Worm (Caenorhabditis elegans) whole organism, L2 larva: ENCODE results near the gene cal-1.

Source experiments
- C34F6.9 ChIP-seq: fragments of 150-350 bp; optimal IDR thresholded peaks from 2 replicates; lab custom pipeline; 2014; ENCODE audit warnings: missing biosample characterization, missing genetic modification characterization
- F13H6.1 ChIP-seq: sonication (generic microtip); optimal IDR thresholded peaks from 2 replicates; lab custom pipeline; 2016; ENCODE audit warnings: missing genetic modification characterization, missing compliant biosample characterization
- R02D3.7 ChIP-seq: fragments of 150-350 bp; optimal IDR thresholded peaks from 2 replicates; lab custom pipeline; 2014; ENCODE audit warnings: missing biosample characterization, missing genetic modification characterization
- Y55F3AM.14 ChIP-seq: fragments of 200-800 bp; sonication (Bioruptor generic); optimal IDR thresholded peaks from 2 replicates; lab custom pipeline; 2018; ENCODE audit warnings: mild to moderate bottlenecking, missing genetic modification characterization, missing compliant biosample characterization
- ZK546.5 ChIP-seq: sonication (generic microtip); optimal IDR thresholded peaks from 2 replicates; lab custom pipeline; 2017; ENCODE audit warnings: missing biosample characterization, missing genetic modification characterization
- alr-1 ChIP-seq: fragments of 150-350 bp; optimal IDR thresholded peaks from 2 replicates; lab custom pipeline; 2014; ENCODE audit warnings: missing biosample characterization, missing genetic modification characterization
- aly-2 ChIP-seq: fragments of 150-350 bp; optimal IDR thresholded peaks from 2 replicates; lab custom pipeline; 2014; ENCODE audit warnings: missing biosample characterization, missing genetic modification characterization
- ama-1 ChIP-seq: fragments of 150-350 bp; optimal IDR thresholded peaks from 2 replicates; lab custom pipeline; 2018; ENCODE audit warnings: inconsistent platforms
- blmp-1 ChIP-seq: sonication (generic microtip); optimal IDR thresholded peaks from 2 replicates; lab custom pipeline; 2017; ENCODE audit warnings: missing genetic modification characterization, mild to moderate bottlenecking, missing compliant biosample characterization, antibody characterized with exemption, moderate library complexity; ENCODE audit not compliant: insufficient read depth
- ceh-16 ChIP-seq: fragments of 150-350 bp; optimal IDR thresholded peaks from 2 replicates; lab custom pipeline; 2014; ENCODE audit warnings: missing biosample characterization, missing genetic modification characterization
- ceh-82 ChIP-seq: fragments of 150-350 bp; optimal IDR thresholded peaks from 2 replicates; lab custom pipeline; 2014; ENCODE audit warnings: missing biosample characterization, missing genetic modification characterization
- crh-2 ChIP-seq: sonication (generic microtip); optimal IDR thresholded peaks from 2 replicates; lab custom pipeline; 2017; ENCODE audit warnings: missing biosample characterization, missing genetic modification characterization
- dmd-4 ChIP-seq: sonication (generic microtip); optimal IDR thresholded peaks from 2 replicates; lab custom pipeline; 2017; ENCODE audit warnings: missing biosample characterization, missing genetic modification characterization
- egl-27 ChIP-seq: sonication (generic microtip); optimal IDR thresholded peaks from 3 replicates; lab custom pipeline; 2017; ENCODE audit warnings: missing biosample characterization, missing genetic modification reagents, missing genetic modification characterization
- elt-1 ChIP-seq: fragments of 150-350 bp; optimal IDR thresholded peaks from 2 replicates; lab custom pipeline; 2014; ENCODE audit warnings: missing biosample characterization, missing genetic modification characterization
- elt-3 ChIP-seq: sonication (generic microtip); optimal IDR thresholded peaks from 2 replicates; lab custom pipeline; 2017; ENCODE audit warnings: missing biosample characterization, missing genetic modification characterization
- fos-1 ChIP-seq: fragments of 150-350 bp; optimal IDR thresholded peaks from 2 replicates; lab custom pipeline; 2014; ENCODE audit warnings: missing biosample characterization, missing genetic modification characterization
- gmeb-1 ChIP-seq: fragments of 150-350 bp; optimal IDR thresholded peaks from 2 replicates; lab custom pipeline; 2014; ENCODE audit warnings: missing biosample characterization, missing genetic modification characterization
- lin-11 ChIP-seq: fragments of 150-350 bp; sonication (generic microtip); optimal IDR thresholded peaks from 2 replicates; lab custom pipeline; 2014; ENCODE audit warnings: missing biosample characterization, missing genetic modification characterization, inconsistent platforms, mixed read lengths
- lin-13 ChIP-seq: fragments of 150-350 bp; optimal IDR thresholded peaks from 2 replicates; lab custom pipeline; 2014; ENCODE audit warnings: missing biosample characterization, missing genetic modification reagents, missing genetic modification characterization
- lin-39 ChIP-seq: fragments of 150-350 bp; optimal IDR thresholded peaks from 2 replicates; lab custom pipeline; 2014; ENCODE audit warnings: missing biosample characterization, missing genetic modification reagents, missing genetic modification characterization
- lsy-2 ChIP-seq, 2 experiments: fragments of 150-350 bp in 1 of 2; sonication (generic microtip) in 1 of 2; optimal IDR thresholded peaks; 2 replicates each; lab custom pipeline; 2014 to 2017; ENCODE audit warnings: missing biosample characterization in 2 of 2, missing genetic modification characterization in 2 of 2
- mab-5 ChIP-seq: fragments of 150-350 bp; optimal IDR thresholded peaks from 2 replicates; lab custom pipeline; 2014; ENCODE audit warnings: missing biosample characterization, missing genetic modification characterization
- mbf-1 ChIP-seq: sonication (generic microtip); optimal IDR thresholded peaks from 2 replicates; lab custom pipeline; 2017; ENCODE audit warnings: missing biosample characterization, missing genetic modification characterization
- mdl-1 ChIP-seq, 2 experiments: fragments of 150-350 bp in 1 of 2; sonication (generic microtip) in 1 of 2; optimal IDR thresholded peaks; 2 replicates each; lab custom pipeline; 2017; ENCODE audit warnings: missing biosample characterization in 2 of 2, missing genetic modification characterization in 2 of 2
- nhr-10 ChIP-seq: sonication (generic microtip); optimal IDR thresholded peaks from 2 replicates; lab custom pipeline; 2017; ENCODE audit warnings: missing biosample characterization, missing genetic modification characterization
- nhr-11 ChIP-seq: fragments of 150-350 bp; optimal IDR thresholded peaks from 2 replicates; lab custom pipeline; 2014; ENCODE audit warnings: missing biosample characterization, missing genetic modification characterization
- nhr-12 ChIP-seq: fragments of 150-350 bp; optimal IDR thresholded peaks from 2 replicates; lab custom pipeline; 2014; ENCODE audit warnings: missing biosample characterization, missing genetic modification characterization
- nhr-129 ChIP-seq: fragments of 150-350 bp; optimal IDR thresholded peaks from 2 replicates; lab custom pipeline; 2014; ENCODE audit warnings: missing biosample characterization, missing genetic modification characterization
- nhr-21 ChIP-seq: fragments of 150-350 bp; optimal IDR thresholded peaks from 2 replicates; lab custom pipeline; 2014; ENCODE audit warnings: missing biosample characterization, missing genetic modification characterization
- nhr-23 ChIP-seq: fragments of 150-350 bp; optimal IDR thresholded peaks from 2 replicates; lab custom pipeline; 2014; ENCODE audit warnings: missing biosample characterization, missing genetic modification reagents, missing genetic modification characterization
- nhr-237 ChIP-seq: fragments of 150-350 bp; optimal IDR thresholded peaks from 2 replicates; lab custom pipeline; 2014; ENCODE audit warnings: missing biosample characterization, missing genetic modification characterization
- nhr-25 ChIP-seq: fragments of 150-350 bp; sonication (generic microtip); optimal IDR thresholded peaks from 3 replicates; lab custom pipeline; 2014; ENCODE audit warnings: missing biosample characterization, missing genetic modification characterization
- nhr-6 ChIP-seq: fragments of 150-350 bp; optimal IDR thresholded peaks from 2 replicates; lab custom pipeline; 2014; ENCODE audit warnings: missing biosample characterization, missing genetic modification characterization
- nhr-77 ChIP-seq: fragments of 150-350 bp; optimal IDR thresholded peaks from 2 replicates; lab custom pipeline; 2014; ENCODE audit warnings: missing biosample characterization, missing genetic modification characterization
- peb-1 ChIP-seq: fragments of 150-350 bp; optimal IDR thresholded peaks from 2 replicates; lab custom pipeline; 2014; ENCODE audit warnings: missing biosample characterization, missing genetic modification characterization
- sem-4 ChIP-seq: fragments of 150-350 bp; optimal IDR thresholded peaks from 2 replicates; lab custom pipeline; 2014; ENCODE audit warnings: missing biosample characterization, missing genetic modification reagents, missing genetic modification characterization
- skn-1 ChIP-seq: sonication (generic microtip); optimal IDR thresholded peaks from 2 replicates; lab custom pipeline; 2017; ENCODE audit warnings: missing biosample characterization, missing genetic modification characterization
- sma-3 ChIP-seq: sonication (generic microtip); optimal IDR thresholded peaks from 2 replicates; lab custom pipeline; 2016; ENCODE audit warnings: missing genetic modification reagents, missing genetic modification characterization, missing compliant biosample characterization
- sma-9 ChIP-seq, 2 experiments: fragments of 150-350 bp in 1 of 2; sonication (generic microtip) in 1 of 2; optimal IDR thresholded peaks; 2 replicates each; lab custom pipeline; 2014 to 2016; ENCODE audit warnings: missing genetic modification characterization in 2 of 2, mild to moderate bottlenecking in 1 of 2, missing biosample characterization in 1 of 2, missing compliant biosample characterization in 1 of 2, missing genetic modification reagents in 1 of 2, moderate library complexity in 1 of 2
- snpc-4 ChIP-seq: fragments of 150-350 bp; optimal IDR thresholded peaks from 2 replicates; lab custom pipeline; 2014; ENCODE audit warnings: missing biosample characterization, missing genetic modification characterization
- unc-39 ChIP-seq: fragments of 150-350 bp; optimal IDR thresholded peaks from 2 replicates; lab custom pipeline; 2014; ENCODE audit warnings: missing biosample characterization, missing genetic modification characterization
- unc-55 ChIP-seq: fragments of 150-350 bp; sonication (generic microtip); optimal IDR thresholded peaks from 3 replicates; lab custom pipeline; 2014; ENCODE audit warnings: missing biosample characterization, missing genetic modification reagents, missing genetic modification characterization
- unc-62 ChIP-seq: fragments of 150-350 bp; optimal IDR thresholded peaks from 2 replicates; lab custom pipeline; 2014; ENCODE audit warnings: missing biosample characterization, missing genetic modification reagents, missing genetic modification characterization
- zag-1 ChIP-seq: fragments of 150-350 bp; optimal IDR thresholded peaks from 2 replicates; lab custom pipeline; 2014; ENCODE audit warnings: missing biosample characterization, missing genetic modification characterization
- ztf-1 ChIP-seq: fragments of 200-800 bp; sonication (Bioruptor generic); conservative IDR thresholded peaks from 2 replicates; pipeline ENCODE4 v1.3.6; 2022; ENCODE audit warnings: missing genetic modification characterization, missing compliant biosample characterization
- ztf-11 ChIP-seq: sonication (generic microtip); optimal IDR thresholded peaks from 2 replicates; lab custom pipeline; 2017; ENCODE audit warnings: missing biosample characterization, missing genetic modification characterization
- ztf-4 ChIP-seq: fragments of 150-350 bp; optimal IDR thresholded peaks from 2 replicates; lab custom pipeline; 2014; ENCODE audit warnings: missing biosample characterization, missing genetic modification characterization

The cal-1 gene

DNA sequence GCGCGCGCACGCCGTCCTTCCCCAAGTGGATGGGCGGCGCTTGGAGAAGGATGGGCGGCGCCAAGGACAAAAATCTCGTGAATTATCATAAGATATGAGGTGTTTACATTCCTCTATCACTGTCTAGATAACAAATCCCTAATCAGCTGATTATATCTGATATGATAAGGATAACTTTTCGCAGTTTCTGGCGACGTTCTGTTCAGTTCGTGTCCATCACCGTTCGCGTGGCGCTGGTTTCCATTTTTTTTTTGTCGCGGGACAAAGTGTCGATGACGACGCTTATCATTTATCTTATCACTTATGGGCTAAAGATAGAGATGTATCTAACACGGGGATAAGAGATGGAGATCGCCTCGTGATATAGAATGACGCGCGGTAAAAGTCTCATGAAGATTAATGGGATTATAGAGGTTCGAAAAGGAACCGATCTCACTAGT lies 36.3 kb upstream of the cal-1 start (continued):
- no peak for TF ChIP-seq skn-1 (tag; lab: Kevin White, UChicago)
- no peak for TF ChIP-seq lin-13 (GFP tag; lab: Kevin White, UChicago)
- TF ChIP-seq mab-5 = no peak
- TF ChIP-seq, all 48 proteins: peak for 12

- TF ChIP-seq ama-1 (peak; percentile 96), egl-27 (tag; lab: Kevin White, UChicago) (no peak)
Measured at ce11 chrV:12552671-12553212, 35.7 kb upstream of the cal-1 start, which contains the start of gene F45D3.4. Gene F45D3.4 (minus strand): TSS chrV:12553191.

DNA sequence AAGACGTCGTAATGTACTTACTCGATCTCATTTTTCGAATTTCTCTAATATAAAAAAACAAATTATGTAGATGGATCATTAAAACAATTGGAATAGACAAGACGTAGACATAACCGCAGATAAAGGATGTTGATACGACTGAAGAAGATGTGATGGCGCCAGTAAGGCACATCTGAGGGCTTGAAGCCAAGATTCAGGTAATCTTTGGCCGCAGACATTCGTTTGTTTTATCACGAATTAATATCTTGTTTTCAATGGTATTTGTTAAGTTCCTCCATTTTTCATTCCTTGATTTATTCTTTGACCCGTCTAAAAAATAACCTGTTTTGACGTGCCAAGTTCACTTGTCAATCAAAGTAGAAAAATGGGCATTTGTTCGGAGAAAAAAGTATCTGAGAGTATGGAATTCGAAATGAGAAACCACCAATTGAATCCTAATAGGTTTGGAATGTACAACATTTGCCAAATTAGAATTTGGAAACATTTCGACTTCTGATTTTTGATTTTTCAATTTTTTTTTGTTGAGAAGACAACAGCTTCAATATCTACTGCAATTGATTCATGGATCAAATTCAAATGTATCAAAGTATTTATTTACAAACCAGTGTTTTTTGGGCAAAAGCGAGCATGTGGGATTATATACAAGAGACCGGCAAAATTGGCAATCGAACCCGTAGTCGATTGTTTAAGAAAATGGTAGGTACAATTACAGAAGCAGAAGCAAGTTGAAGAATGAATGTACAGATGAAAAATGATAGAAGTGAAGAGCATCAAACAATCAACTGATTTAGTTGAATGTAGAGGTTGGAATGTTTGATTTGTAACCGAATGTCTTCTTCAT lies 34.8 kb upstream of the cal-1 start:
- TF ChIP-seq peb-1 (tag; lab: Kevin White, UChicago) (no peak), alr-1 (tag; lab: Kevin White, UChicago) (no peak), skn-1 (tag; lab: Kevin White, UChicago) (no peak), ztf-11 (tag; lab: Kevin White, UChicago) (no peak), mbf-1 (no peak), nhr-11 (tag; lab: Kevin White, UChicago) (peak; percentile 58), unc-62 (no peak), nhr-21 (tag; lab: Kevin White, UChicago) (peak; percentile 78), nhr-77 (tag; lab: Kevin White, UChicago) (no peak), nhr-10 (tag; lab: Kevin White, UChicago) (no peak), zag-1 (no peak), nhr-23 (no peak), elt-3 (tag; lab: Kevin White, UChicago) (no peak), lin-13 (GFP tag; lab: Kevin White, UChicago) (peak; percentile 42), nhr-25 (tag; lab: Kevin White, UChicago) (peak; percentile 11), nhr-12 (tag; lab: Kevin White, UChicago) (no peak), ceh-16 (no peak), nhr-237 (tag; lab: Kevin White, UChicago) (no peak), egl-27 (tag; lab: Kevin White, UChicago) (no peak), ztf-1 (GFP tag; lab: Robert Waterston, UW) (no peak), sma-3 (GFP tag; lab: Kevin White, UChicago) (peak; percentile 58), mab-5 (no peak), lin-39 (tag; lab: Kevin White, UChicago) (no peak), unc-55 (no peak), ZK546.5 (tag; lab: Kevin White, UChicago) (no peak), crh-2 (tag; lab: Kevin White, UChicago) (no peak), fos-1 (tag; lab: Kevin White, UChicago) (no peak), lin-11 (tag; lab: Kevin White, UChicago) (no peak), nhr-6 (tag; lab: Kevin White, UChicago) (no peak), blmp-1 (tag; lab: Kevin White, UChicago) (no peak), snpc-4 (tag; lab: Kevin White, UChicago) (no peak), aly-2 (tag; lab: Kevin White, UChicago) (no peak), dmd-4 (tag; lab: Kevin White, UChicago) (no peak), ceh-82 (tag; lab: Kevin White, UChicago) (no peak), mdl-1 (tag; optimal IDR thresholded peaks at IDR 0.05; lab: Kevin White, UChicago) (no peak), elt-1 (tag; lab: Kevin White, UChicago) (no peak), nhr-129 (tag; lab: Kevin White, UChicago) (peak; percentile 46), sma-9 (GFP tag; optimal IDR thresholded peaks at IDR 0.05; lab: Kevin White, UChicago) (peak; percentile 19), sma-9 (tag; optimal IDR thresholded peaks at IDR 0.05; lab: Kevin White, UChicago) (no peak), gmeb-1 (peak; percentile 24), R02D3.7 (tag; lab: Kevin White, UChicago) (no peak), C34F6.9 (no peak), lsy-2 (tag; optimal IDR thresholded peaks at IDR 0.05; lab: Kevin White, UChicago) (no peak), ztf-4 (tag; lab: Kevin White, UChicago) (no peak), F13H6.1 (tag; lab: Kevin White, UChicago) (no peak), ama-1 (peak; percentile 94), sem-4 (tag; lab: Kevin White, UChicago) (peak; percentile 32), unc-39 (no peak), Y55F3AM.14 (GFP tag; lab: Kevin White, UChicago) (no peak)
